Fruit fly (Drosophila melanogaster) whole organism, adult: ENCODE results near the gene CG9213.
A peak's percentile ranks its signal among the peaks of the same experiment; 100 is the strongest.

Experiments used
- CG11617 ChIP-seq: fragments of 200-800 bp; sonication (Bioruptor generic); optimal IDR thresholded peaks from 2 replicates; lab custom pipeline; 2017; ENCODE audit warnings: mild to moderate bottlenecking, missing biosample characterization, missing genetic modification reagents, missing genetic modification characterization
- CG12768 ChIP-seq: fragments of 200-800 bp; sonication (Bioruptor generic); optimal IDR thresholded peaks from 2 replicates; lab custom pipeline; 2017; ENCODE audit warnings: missing biosample characterization, missing genetic modification characterization, mild to moderate bottlenecking, moderate library complexity, missing genetic modification reagents
- CG14711 ChIP-seq: fragments of 200-800 bp; sonication (Bioruptor generic); optimal IDR thresholded peaks from 2 replicates; lab custom pipeline; 2018; ENCODE audit warnings: missing biosample characterization, mild to moderate bottlenecking, missing genetic modification characterization, moderate library complexity
- CG1620 ChIP-seq: fragments of 200-800 bp; sonication (Bioruptor generic); optimal IDR thresholded peaks from 2 replicates; lab custom pipeline; 2016; ENCODE audit warnings: missing biosample characterization, missing genetic modification characterization
- CG33017 ChIP-seq: fragments of 200-800 bp; sonication (Bioruptor generic); optimal IDR thresholded peaks from 2 replicates; lab custom pipeline; 2018; ENCODE audit warnings: missing biosample characterization, mild to moderate bottlenecking, missing genetic modification characterization, moderate library complexity
- CG5204 ChIP-seq: fragments of 200-800 bp; sonication (Bioruptor generic); optimal IDR thresholded peaks from 2 replicates; lab custom pipeline; 2016; ENCODE audit warnings: missing biosample characterization, missing genetic modification characterization
- CG7045 ChIP-seq: fragments of 200-800 bp; sonication (Bioruptor generic); optimal IDR thresholded peaks from 2 replicates; lab custom pipeline; 2017; ENCODE audit warnings: missing biosample characterization, mild to moderate bottlenecking, missing genetic modification characterization
- CG7101 ChIP-seq: fragments of 200-800 bp; sonication (Bioruptor generic); optimal IDR thresholded peaks from 2 replicates; lab custom pipeline; 2018; ENCODE audit warnings: missing biosample characterization, mild to moderate bottlenecking, missing genetic modification characterization, moderate library complexity
- Clk ChIP-seq: fragments of 200-800 bp; sonication (Bioruptor generic); optimal IDR thresholded peaks from 2 replicates; lab custom pipeline; 2017; ENCODE audit warnings: missing biosample characterization, missing genetic modification characterization
- Crg-1 ChIP-seq: fragments of 200-800 bp; sonication (Bioruptor generic); optimal IDR thresholded peaks from 2 replicates; lab custom pipeline; 2016; ENCODE audit warnings: missing biosample characterization, missing genetic modification characterization
- Hr96 ChIP-seq: fragments of 200-800 bp; sonication (Bioruptor generic); optimal IDR thresholded peaks from 2 replicates; lab custom pipeline; 2016; ENCODE audit warnings: missing biosample characterization, missing genetic modification characterization
- Mnt ChIP-seq: fragments of 200-800 bp; sonication (Bioruptor generic); optimal IDR thresholded peaks from 2 replicates; lab custom pipeline; 2016; ENCODE audit warnings: missing biosample characterization, mild to moderate bottlenecking, missing genetic modification characterization
- bab1 ChIP-seq: fragments of 200-800 bp; sonication (Bioruptor generic); optimal IDR thresholded peaks from 3 replicates; lab custom pipeline; 2019; ENCODE audit warnings: missing biosample characterization, mild to moderate bottlenecking, missing genetic modification characterization, moderate library complexity
- cic ChIP-seq: fragments of 200-800 bp; sonication (Bioruptor generic); optimal IDR thresholded peaks from 2 replicates; lab custom pipeline; 2017; ENCODE audit warnings: missing biosample characterization, mild to moderate bottlenecking, missing genetic modification characterization, moderate library complexity
- cnc ChIP-seq, 2 experiments: fragments of >200 bp; optimal IDR thresholded peaks; 2 replicates each; lab custom pipeline; 2017
- kay ChIP-seq: fragments of 200-800 bp; sonication (Bioruptor generic); peaks from one replicate; lab custom pipeline; 2016; ENCODE audit warnings: missing biosample characterization, missing genetic modification characterization, borderline replicate concordance
- ovo ChIP-seq: fragments of 200-800 bp; sonication (Bioruptor generic); optimal IDR thresholded peaks from 2 replicates; lab custom pipeline; 2016; ENCODE audit warnings: missing biosample characterization, missing genetic modification characterization
- pad ChIP-seq: fragments of 200-800 bp; sonication (Bioruptor generic); optimal IDR thresholded peaks from 3 replicates; lab custom pipeline; 2017; ENCODE audit warnings: missing biosample characterization, missing genetic modification characterization, mild to moderate bottlenecking, moderate library complexity, missing genetic modification reagents
- tj ChIP-seq: fragments of 200-800 bp; sonication (Bioruptor generic); optimal IDR thresholded peaks from 3 replicates; lab custom pipeline; 2017; ENCODE audit warnings: missing biosample characterization, mild to moderate bottlenecking, missing genetic modification characterization, moderate library complexity
- toe ChIP-seq: fragments of 200-800 bp; sonication (Bioruptor generic); optimal IDR thresholded peaks from 2 replicates; lab custom pipeline; 2016; ENCODE audit warnings: missing biosample characterization, missing genetic modification characterization

The CG9213 gene

dm6 chrX:15615426-15615825, 41.1 kb upstream of the CG9213 start:
- TF ChIP-seq bab1 (GFP tag; lab: Kevin White, UChicago) (peak; percentile 3), CG5204 (GFP tag; lab: Kevin White, UChicago) (no peak), Hr96 (peak; percentile 9), CG33017 (no peak), CG14711 (tag; lab: Kevin White, UChicago) (peak; percentile 50)

dm6 chrX:15611795-15612194, 37.5 kb upstream of the CG9213 start:
- TF ChIP-seq toe (GFP tag; lab: Kevin White, UChicago) (no peak), Hr96 (no peak), bab1 (GFP tag; lab: Kevin White, UChicago) (no peak), CG5204 (GFP tag; lab: Kevin White, UChicago) (no peak), CG1620 (no peak), CG33017 (no peak), pad (GFP tag; lab: Kevin White, UChicago) (no peak), Clk (no peak), Crg-1 (GFP tag; lab: Kevin White, UChicago) (no peak), ovo (no peak), cnc (optimal IDR thresholded peaks at IDR 0.05; lab: Kevin White, UChicago) (no peak), Mnt (GFP tag; lab: Kevin White, UChicago) (no peak), CG7045 (no peak), kay (no peak), CG11617 (no peak), CG7101 (no peak), CG14711 (tag; lab: Kevin White, UChicago) (no peak), CG12768 (GFP tag; lab: Kevin White, UChicago) (no peak)

dm6 chrX:15610957-15611356, 36.6 kb upstream of the CG9213 start:
- TF ChIP-seq cnc (optimal IDR thresholded peaks at IDR 0.05; lab: Kevin White, UChicago) (no peak), CG11617 (no peak), Crg-1 (GFP tag; lab: Kevin White, UChicago) (no peak), CG33017 (no peak), toe (GFP tag; lab: Kevin White, UChicago) (no peak), Clk (no peak), CG12768 (GFP tag; lab: Kevin White, UChicago) (no peak), bab1 (GFP tag; lab: Kevin White, UChicago) (no peak), ovo (no peak), CG5204 (GFP tag; lab: Kevin White, UChicago) (no peak), cic (GFP tag; lab: Kevin White, UChicago) (no peak), Hr96 (no peak)

- TF ChIP-seq pad (GFP tag; lab: Kevin White, UChicago) (no peak), Crg-1 (GFP tag; lab: Kevin White, UChicago) (no peak), cnc (optimal IDR thresholded peaks at IDR 0.05; lab: Kevin White, UChicago) (no peak), CG33017 (no peak), toe (GFP tag; lab: Kevin White, UChicago) (no peak), CG14711 (tag; lab: Kevin White, UChicago) (no peak), CG5204 (GFP tag; lab: Kevin White, UChicago) (no peak), Hr96 (no peak), CG7045 (no peak)
Measured at dm6 chrX:15610173-15610572, 35.8 kb upstream of the CG9213 start.

dm6 chrX:15609351-15609750, 35.0 kb upstream of the CG9213 start:
- no peak for TF ChIP-seq CG7045
- TF ChIP-seq CG14711 (tag; lab: Kevin White, UChicago) = no peak
- TF ChIP-seq ovo = no peak
- no peak for TF ChIP-seq CG5204 (GFP tag; lab: Kevin White, UChicago)
- TF ChIP-seq toe (GFP tag; lab: Kevin White, UChicago) = no peak
- no peak for TF ChIP-seq pad (GFP tag; lab: Kevin White, UChicago)
- TF ChIP-seq CG12768 (GFP tag; lab: Kevin White, UChicago) = no peak

dm6 chrX:15608751-15609345, 34.5 kb upstream of the CG9213 start:
- TF ChIP-seq cnc (optimal IDR thresholded peaks at IDR 0.05; lab: Kevin White, UChicago) (no peak), Hr96 (no peak), kay (no peak), CG14711 (tag; lab: Kevin White, UChicago) (no peak), tj (GFP tag; lab: Kevin White, UChicago) (no peak), cic (GFP tag; lab: Kevin White, UChicago) (no peak), CG5204 (GFP tag; lab: Kevin White, UChicago) (no peak), Crg-1 (GFP tag; lab: Kevin White, UChicago) (no peak), pad (GFP tag; lab: Kevin White, UChicago) (no peak), CG7045 (no peak), CG33017 (no peak), Mnt (GFP tag; lab: Kevin White, UChicago) (no peak), CG1620 (no peak)

dm6 chrX:15602438-15602837, 28.1 kb upstream of the CG9213 start:
- TF ChIP-seq cic (GFP tag; lab: Kevin White, UChicago) (no peak), ovo (peak; percentile 23), CG7101 (peak; percentile 18)
